Fruit fly (Drosophila melanogaster): ENCODE measurements around the gene CCT2.

Gene CCT2

dm6 chrX:9043711-9044505 is 45.4 kb upstream of the CCT2 start (continued):
- TF ChIP-seq so (GFP tag; IDR thresholded peaks at IDR 0.05) (no peak), CG9817 (tag; optimal IDR thresholded peaks at IDR 0.05) (no peak), Pdp1 (GFP tag; optimal IDR thresholded peaks at IDR 0.05) (peak in 1 of 2 experiments; percentile 11), CG6689 (GFP tag; IDR thresholded peaks at IDR 0.05) (no peak), Med (GFP tag) (peak; percentile 53), pros (GFP tag; optimal IDR thresholded peaks at IDR 0.05) (peak; percentile 28), CG3726 (GFP tag; IDR thresholded peaks at IDR 0.05) (no peak), unpg (GFP tag; optimal IDR thresholded peaks at IDR 0.05) (no peak), sug (tag; optimal IDR thresholded peaks at IDR 0.05) (no peak), pfk (GFP tag; optimal IDR thresholded peaks at IDR 0.05) (no peak), sd (tag; optimal IDR thresholded peaks at IDR 0.05) (peak; percentile 20), Antp (GFP tag; optimal IDR thresholded peaks at IDR 0.05) (no peak), Spps (tag; optimal IDR thresholded peaks at IDR 0.05) (no peak), NFAT (GFP tag; IDR thresholded peaks at IDR 0.05) (no peak), CG30403 (GFP tag; optimal IDR thresholded peaks at IDR 0.05) (no peak), crc (GFP tag; optimal IDR thresholded peaks at IDR 0.05) (no peak), sr (GFP tag; IDR thresholded peaks at IDR 0.05) (no peak), kah (GFP tag; optimal IDR thresholded peaks at IDR 0.05) (no peak), CG9932 (GFP tag; IDR thresholded peaks at IDR 0.05) (no peak), h (optimal IDR thresholded peaks at IDR 0.05) (no peak), cato (GFP tag; optimal IDR thresholded peaks at IDR 0.05; ENCODE audit: borderline replicate concordance) (no peak), Hr39 (optimal IDR thresholded peaks at IDR 0.05) (no peak), D19B (GFP tag; optimal IDR thresholded peaks at IDR 0.05) (no peak), Xbp1 (GFP tag; optimal IDR thresholded peaks at IDR 0.05) (no peak), dan (GFP tag; IDR thresholded peaks at IDR 0.05) (no peak), Bdp1 (GFP tag; optimal IDR thresholded peaks at IDR 0.05) (no peak), CG1603 (tag; optimal IDR thresholded peaks at IDR 0.05) (no peak), twi (tag; optimal IDR thresholded peaks at IDR 0.05) (no peak), abd-A (tag; optimal IDR thresholded peaks at IDR 0.05) (peak; percentile 15), CG13296 (GFP tag; optimal IDR thresholded peaks at IDR 0.05) (no peak), cad (GFP tag; optimal IDR thresholded peaks at IDR 0.05) (no peak), org-1 (GFP tag; optimal IDR thresholded peaks at IDR 0.05) (no peak), gro (GFP tag; optimal IDR thresholded peaks at IDR 0.05) (no peak), zf30C (GFP tag; optimal IDR thresholded peaks at IDR 0.05) (no peak), CG9609 (GFP tag; optimal IDR thresholded peaks at IDR 0.05) (no peak), fd3F (GFP tag; optimal IDR thresholded peaks at IDR 0.05) (no peak), zen2 (GFP tag; IDR thresholded peaks at IDR 0.05; ENCODE audit: partially characterized antibody) (no peak), CG5953 (GFP tag; IDR thresholded peaks at IDR 0.05) (no peak), ftz-f1 (GFP tag; optimal IDR thresholded peaks at IDR 0.05) (no peak), gsb (GFP tag; IDR thresholded peaks at IDR 0.05) (no peak), p53 (GFP tag; optimal IDR thresholded peaks at IDR 0.05) (no peak), CG12299 (tag; optimal IDR thresholded peaks at IDR 0.05) (no peak), sima (GFP tag; optimal IDR thresholded peaks at IDR 0.05) (no peak), CG10654 (GFP tag; optimal IDR thresholded peaks at IDR 0.05) (no peak), Fer1 (GFP tag; optimal IDR thresholded peaks at IDR 0.05) (no peak), H2.0 (GFP tag; IDR thresholded peaks at IDR 0.05) (no peak), tap (tag; optimal IDR thresholded peaks at IDR 0.05) (no peak), sens (GFP tag) (peak; percentile 69)
